Fruit fly (Drosophila melanogaster): ENCODE results near the gene Vps16B.
A peak's percentile ranks its signal among the peaks of the same experiment; 100 is the strongest.

Vps16B gene

dm6 chr3R:29782367-29782766 is 33.9 kb downstream of the Vps16B start (continued):
- TF ChIP-seq CG15073 (GFP tag; optimal IDR thresholded peaks at IDR 0.05) (no peak), CG7987 (GFP tag; optimal IDR thresholded peaks at IDR 0.05) (peak; percentile 64), Jarid2 (GFP tag; optimal IDR thresholded peaks at IDR 0.05) (peak; percentile 94), tll (GFP tag; optimal IDR thresholded peaks at IDR 0.05) (no peak), CG18599 (GFP tag; optimal IDR thresholded peaks at IDR 0.05) (peak; percentile 46), CG2199 (GFP tag; IDR thresholded peaks at IDR 0.05) (no peak), CG9609 (GFP tag; optimal IDR thresholded peaks at IDR 0.05) (no peak), C15 (GFP tag; IDR thresholded peaks at IDR 0.05) (no peak), CG2712 (tag; optimal IDR thresholded peaks at IDR 0.05) (no peak), ash1 (GFP tag; optimal IDR thresholded peaks at IDR 0.05) (peak; percentile 59), Hmr (GFP tag; optimal IDR thresholded peaks at IDR 0.05) (peak; percentile 45), ERR (GFP tag; optimal IDR thresholded peaks at IDR 0.05) (peak; percentile 16), Sin3A (optimal IDR thresholded peaks at IDR 0.05) (no peak), crp (GFP tag; optimal IDR thresholded peaks at IDR 0.05) (no peak), dan (GFP tag; IDR thresholded peaks at IDR 0.05) (no peak), shn (GFP tag; optimal IDR thresholded peaks at IDR 0.05) (no peak), Aef1 (GFP tag; IDR thresholded peaks at IDR 0.05) (peak; percentile 16; the same call in 1 of the 3 replicates), CG6689 (GFP tag; IDR thresholded peaks at IDR 0.05) (0 out of 2 replicates have a peak, but pooled peaks have one; percentile 7), sd (tag; optimal IDR thresholded peaks at IDR 0.05) (peak; percentile 30), lov (optimal IDR thresholded peaks at IDR 0.05) (no peak), lov (GFP tag; IDR thresholded peaks at IDR 0.05) (no peak), CG34422 (GFP tag; IDR thresholded peaks at IDR 0.05) (peak; percentile 48; the same call in 1 of the 3 replicates), jing (GFP tag; optimal IDR thresholded peaks at IDR 0.05) (no peak), cwo (GFP tag; optimal IDR thresholded peaks at IDR 0.05) (peak; percentile 34), Hr78 (GFP tag; optimal IDR thresholded peaks at IDR 0.05) (no peak), CG17829 (tag; optimal IDR thresholded peaks at IDR 0.05) (no peak), CG17186 (GFP tag; optimal IDR thresholded peaks at IDR 0.05) (no peak), MBD-R2 (GFP tag; IDR thresholded peaks at IDR 0.05) (no peak), CG10543 (GFP tag; optimal IDR thresholded peaks at IDR 0.05) (peak; percentile 22), btn (GFP tag; optimal IDR thresholded peaks at IDR 0.05) (no peak), Adf1 (GFP tag; IDR thresholded peaks at IDR 0.05) (peak; percentile 50; the same call in 1 of the 2 replicates), Gsc (GFP tag; IDR thresholded peaks at IDR 0.05) (no peak), toy (GFP tag; IDR thresholded peaks at IDR 0.05) (no peak), Hsf (GFP tag; optimal IDR thresholded peaks at IDR 0.05) (no peak), caup (GFP tag; optimal IDR thresholded peaks at IDR 0.05; ENCODE audit: severe bottlenecking) (peak; percentile 71), CG1024 (GFP tag; IDR thresholded peaks at IDR 0.05) (no peak), mam (GFP tag; optimal IDR thresholded peaks at IDR 0.05) (no peak), bab2 (GFP tag; optimal IDR thresholded peaks at IDR 0.05) (no peak), vfl (GFP tag; optimal IDR thresholded peaks at IDR 0.05) (no peak), slp2 (GFP tag; optimal IDR thresholded peaks at IDR 0.05) (no peak), ac (GFP tag; optimal IDR thresholded peaks at IDR 0.05) (no peak), CG31224 (GFP tag; IDR thresholded peaks at IDR 0.05) (no peak; the same call in 1 of the 2 replicates), Trl (optimal IDR thresholded peaks at IDR 0.05) (peak; percentile 80 to 95), Trl (GFP tag; optimal IDR thresholded peaks at IDR 0.05) (peak; percentile 20), jumu (GFP tag; optimal IDR thresholded peaks at IDR 0.05) (no peak), CG8478 (optimal IDR thresholded peaks at IDR 0.05) (no peak), CG1529 (GFP tag; optimal IDR thresholded peaks at IDR 0.05) (no peak), CG11560 (tag; IDR thresholded peaks at IDR 0.05) (no peak), CG13287 (GFP tag; IDR thresholded peaks at IDR 0.05; ENCODE audit: partially characterized antibody) (peak; percentile 63), CG7839 (tag; optimal IDR thresholded peaks at IDR 0.05) (peak; percentile 19), nom (GFP tag; optimal IDR thresholded peaks at IDR 0.05) (peak; percentile 80), kah (GFP tag; optimal IDR thresholded peaks at IDR 0.05) (no peak)

Data from whole organism, embryonic.